Fruit fly (Drosophila melanogaster): ENCODE measurements around the gene CG4836.

CG4836 gene

dm6 chr3R:20058960-20059359, 45.3 kb downstream of the CG4836 start (continued):
- TF ChIP-seq dysf (GFP tag; IDR thresholded peaks at IDR 0.05) (no peak), scrt (GFP tag; optimal IDR thresholded peaks at IDR 0.05) (no peak), Doc2 (GFP tag; IDR thresholded peaks at IDR 0.05) (no peak), CG34376 (GFP tag; optimal IDR thresholded peaks at IDR 0.05) (no peak), CG14965 (GFP tag; optimal IDR thresholded peaks at IDR 0.05; ENCODE audit: borderline replicate concordance) (no peak), lilli (GFP tag; optimal IDR thresholded peaks at IDR 0.05) (no peak), zen2 (GFP tag; IDR thresholded peaks at IDR 0.05; ENCODE audit: partially characterized antibody) (no peak), Side (GFP tag; optimal IDR thresholded peaks at IDR 0.05) (no peak), grau (tag; optimal IDR thresholded peaks at IDR 0.05) (no peak), Scr (GFP tag; IDR thresholded peaks at IDR 0.05; ENCODE audit: partially characterized antibody) (no peak), ara (GFP tag; IDR thresholded peaks at IDR 0.05) (no peak), CG3726 (GFP tag; IDR thresholded peaks at IDR 0.05) (no peak; the same call in 2 of the 3 replicates), NFAT (GFP tag; IDR thresholded peaks at IDR 0.05) (no peak), CG12744 (GFP tag; optimal IDR thresholded peaks at IDR 0.05) (no peak), Deaf1 (tag; optimal IDR thresholded peaks at IDR 0.05) (no peak), CG31441 (GFP tag; IDR thresholded peaks at IDR 0.05) (no peak), CG17802 (tag; optimal IDR thresholded peaks at IDR 0.05) (no peak), CG11456 (GFP tag; IDR thresholded peaks at IDR 0.05) (no peak; the same call in 2 of the 3 replicates), pb (GFP tag; optimal IDR thresholded peaks at IDR 0.05) (no peak), CG12659 (GFP tag; optimal IDR thresholded peaks at IDR 0.05) (no peak), ranshi (GFP tag; IDR thresholded peaks at IDR 0.05) (no peak), CG17912 (GFP tag; optimal IDR thresholded peaks at IDR 0.05) (no peak), Drgx (GFP tag; IDR thresholded peaks at IDR 0.05) (no peak), Chrac-16 (GFP tag; optimal IDR thresholded peaks at IDR 0.05) (no peak), Hr39 (optimal IDR thresholded peaks at IDR 0.05) (no peak), emc (GFP tag; optimal IDR thresholded peaks at IDR 0.05) (no peak), CG14860 (GFP tag; IDR thresholded peaks at IDR 0.05; ENCODE audit: partially characterized antibody) (peak; percentile 15; the same call in 1 of the 3 replicates), eyg (GFP tag; optimal IDR thresholded peaks at IDR 0.05) (no peak), CG10979 (tag; optimal IDR thresholded peaks at IDR 0.05) (no peak), ftz-f1 (GFP tag; optimal IDR thresholded peaks at IDR 0.05) (no peak), CG33213 (GFP tag; optimal IDR thresholded peaks at IDR 0.05) (no peak), inv (GFP tag; IDR thresholded peaks at IDR 0.05; ENCODE audit: partially characterized antibody) (no peak), H2.0 (GFP tag; IDR thresholded peaks at IDR 0.05) (0 out of 2 replicates have a peak, but pooled peaks have one; percentile 34), CG3995 (GFP tag; optimal IDR thresholded peaks at IDR 0.05) (peak; percentile 39), cg (GFP tag; optimal IDR thresholded peaks at IDR 0.05) (no peak), CG7556 (GFP tag; optimal IDR thresholded peaks at IDR 0.05) (no peak), Ets65A (GFP tag) (peak; percentile 67), knrl (GFP tag; IDR thresholded peaks at IDR 0.05; ENCODE audit: partially characterized antibody) (peak; percentile 53; the same call in 2 of the 3 replicates), amos (GFP tag; IDR thresholded peaks at IDR 0.05; ENCODE audit: partially characterized antibody) (peak; percentile 65), CG30403 (GFP tag; optimal IDR thresholded peaks at IDR 0.05) (no peak), CG15514 (GFP tag; optimal IDR thresholded peaks at IDR 0.05) (no peak), Bgb (GFP tag; IDR thresholded peaks at IDR 0.05; ENCODE audit: partially characterized antibody) (peak; percentile 71; the same call in 1 of the 2 replicates), Hey (tag; optimal IDR thresholded peaks at IDR 0.05) (no peak), tin (GFP tag; optimal IDR thresholded peaks at IDR 0.05) (no peak), pita (GFP tag; optimal IDR thresholded peaks at IDR 0.05) (peak; percentile 30), CG9932 (GFP tag; IDR thresholded peaks at IDR 0.05) (no peak), CG6791 (GFP tag; IDR thresholded peaks at IDR 0.05; ENCODE audit: partially characterized antibody) (peak; percentile 70; the same call in 2 of the 3 replicates), tx (GFP tag; optimal IDR thresholded peaks at IDR 0.05) (no peak), D19A (tag; optimal IDR thresholded peaks at IDR 0.05) (no peak), bbx (GFP tag; IDR thresholded peaks at IDR 0.05; ENCODE audit: partially characterized antibody) (0 out of 2 replicates have a peak, but pooled peaks have one; percentile 27), crp (GFP tag; optimal IDR thresholded peaks at IDR 0.05) (no peak)
